Fruit fly (Drosophila melanogaster) whole organism, wandering third instar larva: ENCODE measurements around the gene Ir7g.

ENCODE experiments used
- Abd-B ChIP-seq: fragments of >200 bp; optimal IDR thresholded peaks from 2 replicates; lab custom pipeline; 2017; ENCODE audit warnings: missing biosample characterization, missing genetic modification characterization
- CG9705 ChIP-seq: fragments of 200-800 bp; sonication (Bioruptor generic); optimal IDR thresholded peaks from 2 replicates; lab custom pipeline; 2018; ENCODE audit warnings: missing biosample characterization, mild to moderate bottlenecking, missing genetic modification characterization
- Hnf4 ChIP-seq: fragments of 200-800 bp; sonication (Bioruptor generic); optimal IDR thresholded peaks from 2 replicates; lab custom pipeline; 2016; ENCODE audit warnings: missing biosample characterization, mild to moderate bottlenecking, missing genetic modification characterization
- OdsH ChIP-seq: fragments of 200-800 bp; sonication (Bioruptor generic); optimal IDR thresholded peaks from 2 replicates; lab custom pipeline; 2016; ENCODE audit warnings: missing biosample characterization, mild to moderate bottlenecking, missing genetic modification characterization
- dmrt93B ChIP-seq: fragments of 200-800 bp; sonication (Bioruptor generic); optimal IDR thresholded peaks from 2 replicates; lab custom pipeline; 2018; ENCODE audit warnings: missing biosample characterization, mild to moderate bottlenecking, missing genetic modification characterization
- dsf ChIP-seq: sonication (Bioruptor generic); optimal IDR thresholded peaks from 2 replicates; lab custom pipeline; 2016; ENCODE audit warnings: missing biosample characterization, missing genetic modification characterization, borderline replicate concordance
- h ChIP-seq: fragments of 200-800 bp; sonication (Bioruptor generic); optimal IDR thresholded peaks from 3 replicates; lab custom pipeline; 2016; ENCODE audit warnings: missing biosample characterization, mild to moderate bottlenecking, missing genetic modification characterization
- lola ChIP-seq: fragments of >200 bp; optimal IDR thresholded peaks from 2 replicates; lab custom pipeline; 2017; ENCODE audit warnings: missing biosample characterization, missing genetic modification characterization
- pan ChIP-seq: fragments of >200 bp; optimal IDR thresholded peaks from 2 replicates; lab custom pipeline; 2017
- psq ChIP-seq: fragments of 200-800 bp; sonication (Bioruptor generic); optimal IDR thresholded peaks from 3 replicates; lab custom pipeline; 2017; ENCODE audit warnings: missing biosample characterization, mild to moderate bottlenecking, missing genetic modification characterization, moderate library complexity
- rgr ChIP-seq: fragments of 200-800 bp; sonication (Bioruptor generic); optimal IDR thresholded peaks from 3 replicates; lab custom pipeline; 2016; ENCODE audit warnings: missing biosample characterization, mild to moderate bottlenecking, missing genetic modification characterization
- sage ChIP-seq: fragments of 200-800 bp; sonication (Bioruptor generic); optimal IDR thresholded peaks from 2 replicates; lab custom pipeline; 2016; ENCODE audit warnings: missing biosample characterization, mild to moderate bottlenecking, missing genetic modification characterization
- tai ChIP-seq: sonication (Bioruptor generic); optimal IDR thresholded peaks from 2 replicates; lab custom pipeline; 2016; ENCODE audit warnings: missing biosample characterization, missing genetic modification characterization

DNA sequence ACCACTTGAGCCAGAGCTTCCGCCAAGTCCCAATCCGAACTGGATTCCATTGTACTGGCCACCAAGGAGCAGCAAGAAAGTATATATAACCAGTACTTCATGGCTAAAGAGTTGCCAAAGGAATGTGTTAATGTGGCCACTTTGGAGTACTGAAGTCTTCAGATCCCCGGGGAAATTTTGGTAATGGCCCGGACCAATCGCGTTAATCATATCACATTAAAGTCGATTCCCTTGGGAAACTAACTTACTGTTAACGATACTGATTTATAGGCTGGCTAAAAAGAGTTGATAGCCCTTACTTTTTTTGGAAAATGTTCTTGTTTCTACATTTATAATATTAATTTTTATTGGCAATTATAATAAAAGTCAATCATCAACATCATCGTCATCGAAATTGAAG is 17.6 kb upstream of the Ir7g start, which contains the start of gene Ir7b:
- TF ChIP-seq Hnf4 (GFP tag; lab: Kevin White, UChicago) (no peak), rgr (GFP tag; lab: Kevin White, UChicago) (no peak), dmrt93B (GFP tag; lab: Kevin White, UChicago) (no peak), pan (lab: Kevin White, UChicago) (no peak), lola (GFP tag; lab: Kevin White, UChicago) (no peak), sage (GFP tag; lab: Kevin White, UChicago) (no peak), psq (no peak), OdsH (GFP tag; lab: Kevin White, UChicago) (no peak), tai (GFP tag; lab: Kevin White, UChicago) (no peak), h (GFP tag; lab: Kevin White, UChicago) (no peak), CG9705 (GFP tag; lab: Kevin White, UChicago) (no peak), Abd-B (GFP tag; lab: Kevin White, UChicago) (no peak), dsf (GFP tag; lab: Kevin White, UChicago) (no peak)
